Worm (Caenorhabditis elegans): ENCODE results near the gene hlh-13.

The hlh-13 gene

DNA sequence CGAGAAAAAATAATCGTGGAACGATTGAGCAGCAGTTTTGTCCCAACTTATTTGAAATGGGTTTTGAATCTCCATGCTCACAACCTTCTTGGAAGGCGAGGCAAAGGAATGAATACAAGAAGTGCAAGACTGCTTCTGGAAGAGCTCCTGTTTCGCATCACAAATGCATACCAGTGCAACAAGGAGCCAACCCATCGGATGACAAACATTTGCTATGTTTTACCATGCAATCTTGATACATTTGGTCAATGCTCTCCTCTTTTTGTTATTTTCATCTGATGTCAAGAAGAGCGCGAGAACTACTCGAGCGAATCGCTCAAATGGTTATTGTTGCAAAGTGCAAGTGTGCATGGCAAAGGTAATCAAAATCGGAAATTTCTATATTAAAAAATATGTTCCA lies 25.1 kb downstream of the hlh-13 start, which contains the start of gene mec-18:
TSS of gene mec-18 (minus strand) at position 101 of the 400 bp plus-strand sequence.
- TF ChIP-seq nfya-2 (GFP tag; IDR thresholded peaks at IDR 0.05): no peak
- no peak for TF ChIP-seq rcor-1 (GFP tag; IDR thresholded peaks at IDR 0.05)
- TF ChIP-seq ztf-28 (GFP tag; IDR thresholded peaks at IDR 0.05): no peak
- TF ChIP-seq madf-8 (GFP tag; conservative IDR thresholded peaks at IDR 0.05): no peak
- no peak for TF ChIP-seq sea-2 (GFP tag; IDR thresholded peaks at IDR 0.05)
- TF ChIP-seq gei-17 (GFP tag; optimal IDR thresholded peaks at IDR 0.05): no peak
- TF ChIP-seq mel-28 (tag; optimal IDR thresholded peaks at IDR 0.05; ENCODE audit: borderline replicate concordance): no peak
- no peak for TF ChIP-seq sptf-2 (GFP tag; optimal IDR thresholded peaks at IDR 0.05)
- TF ChIP-seq madf-6 (GFP tag; IDR thresholded peaks at IDR 0.05): no peak
- TF ChIP-seq F33H1.4 (GFP tag; IDR thresholded peaks at IDR 0.05): no peak
- TF ChIP-seq rec-8 (tag; optimal IDR thresholded peaks at IDR 0.05): no peak
- TF ChIP-seq T26A5.8 (tag; optimal IDR thresholded peaks at IDR 0.05): no peak
- no peak for TF ChIP-seq F10E7.11 (tag; optimal IDR thresholded peaks at IDR 0.05)
- no peak for TF ChIP-seq let-607 (tag; optimal IDR thresholded peaks at IDR 0.05)
- no peak for TF ChIP-seq F55B11.4 (tag; optimal IDR thresholded peaks at IDR 0.05; ENCODE audit: borderline replicate concordance, insufficient read depth)
- no peak for TF ChIP-seq mxl-1 (tag; optimal IDR thresholded peaks at IDR 0.05)

DNA sequence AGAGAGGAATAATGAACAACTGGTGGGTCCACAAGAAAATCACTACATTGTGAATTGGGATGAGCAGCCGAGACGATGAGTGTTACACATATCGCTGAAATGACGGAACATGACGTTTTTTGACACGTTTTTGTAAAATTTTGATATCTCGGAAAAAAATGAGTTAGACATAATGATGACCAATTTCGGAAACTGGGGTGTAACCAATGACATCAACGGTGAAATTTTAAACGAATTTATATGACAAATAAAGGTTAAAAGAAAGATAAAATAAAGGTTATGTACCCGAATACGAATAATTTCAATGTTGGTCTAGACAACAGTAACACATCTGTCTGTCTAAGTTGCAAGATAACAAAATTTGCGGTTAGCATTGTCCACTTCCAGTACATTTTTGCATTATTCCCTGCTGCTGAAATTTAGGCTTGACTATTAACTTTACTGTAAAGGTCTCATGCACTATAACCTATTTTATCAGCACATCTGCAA lies 30.3 kb downstream of the hlh-13 start, which contains the start of the genes twk-28 and ets-9:
TSS of gene twk-28 (minus strand) at position 51 of the 489 bp plus-strand sequence.
TSS of gene ets-9 (plus strand) at position 410 of the 489 bp plus-strand sequence.
- no peak for TF ChIP-seq dpff-1 (tag; optimal IDR thresholded peaks at IDR 0.05)
- no peak for TF ChIP-seq Y53G8AR.9 (GFP tag; conservative IDR thresholded peaks at IDR 0.05)
- no peak for TF ChIP-seq nhr-179 (tag; optimal IDR thresholded peaks at IDR 0.05)
- no peak for TF ChIP-seq ztf-26 (tag; optimal IDR thresholded peaks at IDR 0.05)
- no peak for TF ChIP-seq F37B4.10 (GFP tag; IDR thresholded peaks at IDR 0.05)
- TF ChIP-seq B0035.1 (tag; optimal IDR thresholded peaks at IDR 0.05): no peak

DNA sequence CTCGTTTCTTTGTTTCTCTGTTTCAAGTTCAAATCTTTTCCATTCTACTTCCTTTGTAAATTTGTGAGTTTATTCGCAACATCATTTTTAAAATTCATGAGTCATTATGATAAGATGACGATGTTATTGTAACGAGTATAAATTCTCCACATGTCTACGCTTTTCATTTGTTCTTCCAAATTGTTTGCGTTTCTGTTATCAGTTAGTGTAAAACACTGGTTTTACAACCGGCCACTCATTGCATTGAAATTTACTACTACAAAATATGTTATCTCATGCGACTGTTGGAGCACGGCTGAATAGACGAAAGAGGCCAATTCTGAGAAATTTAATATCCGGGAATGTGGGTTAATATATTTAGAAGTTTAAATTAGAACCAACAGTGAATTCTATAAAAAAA lies 33.3 kb downstream of the hlh-13 start, which contains the start of gene C52B9.19:
TSS of gene C52B9.19 (plus strand) at position 176 of the 400 bp plus-strand sequence.
- TF ChIP-seq sptf-2 (GFP tag; optimal IDR thresholded peaks at IDR 0.05): no peak
- TF ChIP-seq unc-130 (GFP tag; optimal IDR thresholded peaks at IDR 0.05): no peak
- TF ChIP-seq F55B11.4 (tag; optimal IDR thresholded peaks at IDR 0.05; ENCODE audit: borderline replicate concordance, insufficient read depth): no peak
- no peak for TF ChIP-seq ztf-3 (GFP tag; optimal IDR thresholded peaks at IDR 0.05)
- TF ChIP-seq dox-1 (GFP tag; IDR thresholded peaks at IDR 0.05): no peak
- TF ChIP-seq F33H1.4 (GFP tag; IDR thresholded peaks at IDR 0.05): no peak
- no peak for TF ChIP-seq ceh-58 (GFP tag; IDR thresholded peaks at IDR 0.05)
- no peak for TF ChIP-seq ceh-100 (GFP tag; IDR thresholded peaks at IDR 0.05)
- no peak for TF ChIP-seq ekl-4 (GFP tag; IDR thresholded peaks at IDR 0.05)
- no peak for TF ChIP-seq F57C9.4 (tag; optimal IDR thresholded peaks at IDR 0.05)
- TF ChIP-seq lin-40 (tag; optimal IDR thresholded peaks at IDR 0.05): no peak
- TF ChIP-seq mxl-1 (tag; optimal IDR thresholded peaks at IDR 0.05): no peak
- no peak for TF ChIP-seq fkh-3 (tag; optimal IDR thresholded peaks at IDR 0.05)
- no peak for TF ChIP-seq bed-1 (GFP tag; IDR thresholded peaks at IDR 0.05)
- no peak for TF ChIP-seq F57A8.1 (GFP tag; optimal IDR thresholded peaks at IDR 0.05)
- TF ChIP-seq aptf-3 (GFP tag; IDR thresholded peaks at IDR 0.05): no peak
- TF ChIP-seq somi-1 (GFP tag; optimal IDR thresholded peaks at IDR 0.05): no peak
- no peak for TF ChIP-seq xnd-1 (tag; optimal IDR thresholded peaks at IDR 0.05)
- no peak for TF ChIP-seq pbrm-1 (GFP tag; IDR thresholded peaks at IDR 0.05)
- no peak for TF ChIP-seq bed-2 (GFP tag; IDR thresholded peaks at IDR 0.05)

Data from whole organism, young adult.